Fruit fly (Drosophila melanogaster): ENCODE data around the gene eIF4E1.

Gene eIF4E1

DNA sequence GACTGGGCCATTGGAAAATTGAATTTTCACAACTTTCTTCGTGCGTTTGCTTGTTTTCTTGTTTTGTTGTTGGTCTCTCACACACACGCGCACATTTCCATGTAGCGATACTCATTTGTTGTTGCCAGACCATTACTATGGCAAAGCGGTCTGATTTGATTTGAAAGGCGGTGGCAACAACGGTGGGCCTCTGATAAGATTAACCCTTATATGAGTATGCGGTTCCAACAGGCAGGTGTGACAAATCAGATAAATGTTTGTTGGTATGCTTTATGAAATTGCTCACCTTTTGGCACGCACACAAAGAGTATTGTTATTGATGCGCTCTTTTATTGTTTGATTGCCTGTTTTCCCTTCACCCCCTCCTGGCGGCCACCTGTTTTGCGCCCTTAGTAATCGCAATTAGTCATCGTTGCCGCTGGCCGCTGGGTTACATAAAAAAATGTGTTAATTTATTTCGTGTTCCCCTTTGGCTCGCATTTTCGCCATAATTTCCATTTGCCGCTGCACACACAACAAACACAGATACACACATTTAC is 45.0 kb upstream of the eIF4E1 start (continued):
- no peak for TF ChIP-seq CG13296 (GFP tag; optimal IDR thresholded peaks at IDR 0.05)
- TF ChIP-seq CG10462 (GFP tag; optimal IDR thresholded peaks at IDR 0.05): no peak
- no peak for TF ChIP-seq Ets97D (GFP tag; optimal IDR thresholded peaks at IDR 0.05)
- TF ChIP-seq CG12104 (GFP tag; optimal IDR thresholded peaks at IDR 0.05): no peak
- TF ChIP-seq Mes4 (GFP tag; optimal IDR thresholded peaks at IDR 0.05): no peak
- no peak for TF ChIP-seq bbx (GFP tag; IDR thresholded peaks at IDR 0.05; ENCODE audit: partially characterized antibody)
- TF ChIP-seq CG2120 (GFP tag; optimal IDR thresholded peaks at IDR 0.05): peak; percentile 30
- no peak for TF ChIP-seq org-1 (GFP tag; optimal IDR thresholded peaks at IDR 0.05)
- TF ChIP-seq CG9932 (GFP tag; IDR thresholded peaks at IDR 0.05): 0 out of 2 replicates have a peak, but pooled peaks have one; percentile 11
- TF ChIP-seq CG12219 (GFP tag; optimal IDR thresholded peaks at IDR 0.05): no peak
- TF ChIP-seq Abd-B (GFP tag; optimal IDR thresholded peaks at IDR 0.05): peak; percentile 6
- no peak for TF ChIP-seq chn (GFP tag; optimal IDR thresholded peaks at IDR 0.05)
- peak in 1 of 2 experiments; percentile 93 for TF ChIP-seq Pdp1 (GFP tag; optimal IDR thresholded peaks at IDR 0.05)
- TF ChIP-seq CG8290 (GFP tag; optimal IDR thresholded peaks at IDR 0.05): no peak
- peak in 1 of 2 experiments; percentile 20 for TF ChIP-seq CG8290 (tag; optimal IDR thresholded peaks at IDR 0.05)
- TF ChIP-seq CG4328 (GFP tag; optimal IDR thresholded peaks at IDR 0.05): no peak
- no peak for TF ChIP-seq sim (GFP tag; IDR thresholded peaks at IDR 0.05)
- no peak for TF ChIP-seq CG8944 (GFP tag; optimal IDR thresholded peaks at IDR 0.05)
- TF ChIP-seq ato (GFP tag; IDR thresholded peaks at IDR 0.05; ENCODE audit: partially characterized antibody): no peak
- no peak for TF ChIP-seq CG8359 (GFP tag; optimal IDR thresholded peaks at IDR 0.05; ENCODE audit: borderline replicate concordance)
- TF ChIP-seq run (tag; optimal IDR thresholded peaks at IDR 0.05): no peak
- no peak for TF ChIP-seq Myb (GFP tag; optimal IDR thresholded peaks at IDR 0.05)
- TF ChIP-seq bsh (GFP tag; optimal IDR thresholded peaks at IDR 0.05): no peak
- no peak for TF ChIP-seq ro (GFP tag; IDR thresholded peaks at IDR 0.05)
- TF ChIP-seq sima (GFP tag; optimal IDR thresholded peaks at IDR 0.05): no peak
- TF ChIP-seq Aef1 (GFP tag; IDR thresholded peaks at IDR 0.05): peak; percentile 62; the same call in 2 of the 3 replicates
- TF ChIP-seq CG6854 (GFP tag; optimal IDR thresholded peaks at IDR 0.05): no peak
- peak; percentile 90 for TF ChIP-seq cg (GFP tag; optimal IDR thresholded peaks at IDR 0.05)
- TF ChIP-seq Hsf (GFP tag; optimal IDR thresholded peaks at IDR 0.05): no peak
- TF ChIP-seq sug (tag; optimal IDR thresholded peaks at IDR 0.05): peak; percentile 49
- no peak for TF ChIP-seq gfzf (GFP tag; optimal IDR thresholded peaks at IDR 0.05)
- no peak for TF ChIP-seq CG14014 (GFP tag; IDR thresholded peaks at IDR 0.05)
- TF ChIP-seq p53 (GFP tag; optimal IDR thresholded peaks at IDR 0.05): no peak
- peak; percentile 89 for TF ChIP-seq D (optimal IDR thresholded peaks at IDR 0.05)
- TF ChIP-seq D (GFP tag; optimal IDR thresholded peaks at IDR 0.05): no peak
- no peak for TF ChIP-seq CG10366 (GFP tag; IDR thresholded peaks at IDR 0.05)
- no peak for TF ChIP-seq Eip74EF (GFP tag; optimal IDR thresholded peaks at IDR 0.05)
- TF ChIP-seq disco-r (GFP tag; optimal IDR thresholded peaks at IDR 0.05): no peak
- TF ChIP-seq lab (GFP tag; optimal IDR thresholded peaks at IDR 0.05): peak; percentile 68
- no peak for TF ChIP-seq CG12659 (GFP tag; optimal IDR thresholded peaks at IDR 0.05)
- peak in 1 of 2 experiments; percentile 44 for TF ChIP-seq Hr78 (GFP tag; optimal IDR thresholded peaks at IDR 0.05)
- no peak for TF ChIP-seq CG8765 (GFP tag; IDR thresholded peaks at IDR 0.05)
- peak; percentile 78; the same call in 2 of the 4 replicates for TF ChIP-seq chinmo (GFP tag; IDR thresholded peaks at IDR 0.05; ENCODE audit: partially characterized antibody)
- TF ChIP-seq nerfin-1 (tag; optimal IDR thresholded peaks at IDR 0.05): no peak
- peak; percentile 79; the same call in 1 of the 2 replicates for TF ChIP-seq GATAe (GFP tag; conservative IDR thresholded peaks at IDR 0.05)
- TF ChIP-seq Ptx1 (GFP tag; IDR thresholded peaks at IDR 0.05): no peak
- TF ChIP-seq CG31441 (GFP tag; IDR thresholded peaks at IDR 0.05): no peak
- no peak for TF ChIP-seq CG10565 (GFP tag; optimal IDR thresholded peaks at IDR 0.05)
- 0 out of 3 replicates have a peak, but pooled peaks have one; percentile 22 for TF ChIP-seq CG7963 (GFP tag; IDR thresholded peaks at IDR 0.05; ENCODE audit: partially characterized antibody)
- no peak for TF ChIP-seq ara (GFP tag; IDR thresholded peaks at IDR 0.05)
